Worm (Caenorhabditis elegans): ENCODE measurements around the gene F45H10.5.
A peak's percentile ranks its signal among the peaks of the same experiment; 100 is the strongest.

F45H10.5 gene

DNA sequence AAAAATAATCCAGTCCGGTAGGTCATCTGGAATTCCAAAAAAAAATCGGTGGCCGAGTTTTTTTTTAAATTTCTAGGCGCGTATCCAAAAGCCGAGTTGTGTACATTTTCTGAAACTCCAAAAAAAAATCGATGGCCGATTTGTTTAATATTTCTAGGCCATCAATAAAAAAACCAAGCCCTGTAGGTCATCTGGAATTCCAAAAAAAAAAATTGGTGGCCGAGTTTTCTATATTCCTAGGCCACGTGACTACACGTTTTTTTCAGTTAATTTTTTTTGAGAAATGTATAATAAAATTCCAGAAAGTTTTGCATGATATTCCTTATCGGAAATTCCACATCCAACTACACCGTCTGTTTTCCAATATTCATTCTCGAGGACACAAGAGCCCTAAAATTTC lies 15.9 kb downstream of the F45H10.5 start, which contains the start of gene sre-45:
Gene sre-45, plus strand, starts transcription at position 301 of the 400 bp plus-strand sequence.
- TF ChIP-seq nhr-84 (tag; optimal IDR thresholded peaks at IDR 0.05) (no peak), hlh-17 (GFP tag; optimal IDR thresholded peaks at IDR 0.05; ENCODE audit: borderline replicate concordance) (no peak), efl-1 (optimal IDR thresholded peaks at IDR 0.05) (no peak), efl-1 (GFP tag; optimal IDR thresholded peaks at IDR 0.05 in 1 of 2) (no peak), nhr-12 (tag; optimal IDR thresholded peaks at IDR 0.05) (no peak), C34B4.2 (tag; optimal IDR thresholded peaks at IDR 0.05) (no peak), nhr-20 (tag; optimal IDR thresholded peaks at IDR 0.05) (no peak), unc-86 (tag; optimal IDR thresholded peaks at IDR 0.05) (no peak), ets-5 (GFP tag; IDR thresholded peaks at IDR 0.05) (no peak), nhr-90 (tag; optimal IDR thresholded peaks at IDR 0.05; ENCODE audit: poor library complexity) (no peak), pag-3 (tag; optimal IDR thresholded peaks at IDR 0.05; ENCODE audit: borderline replicate concordance, insufficient read depth) (no peak), aly-2 (tag; optimal IDR thresholded peaks at IDR 0.05) (no peak), mef-2 (tag; optimal IDR thresholded peaks at IDR 0.05) (no peak), sup-37 (GFP tag; optimal IDR thresholded peaks at IDR 0.05) (no peak), aha-1 (tag; optimal IDR thresholded peaks at IDR 0.05) (no peak), nhr-28 (tag; optimal IDR thresholded peaks at IDR 0.05) (no peak), tbx-2 (tag; optimal IDR thresholded peaks at IDR 0.05) (no peak), fkh-10 (GFP tag; optimal IDR thresholded peaks at IDR 0.05) (no peak), nhr-11 (tag; optimal IDR thresholded peaks at IDR 0.05) (no peak), zag-1 (tag; optimal IDR thresholded peaks at IDR 0.05) (no peak)

DNA sequence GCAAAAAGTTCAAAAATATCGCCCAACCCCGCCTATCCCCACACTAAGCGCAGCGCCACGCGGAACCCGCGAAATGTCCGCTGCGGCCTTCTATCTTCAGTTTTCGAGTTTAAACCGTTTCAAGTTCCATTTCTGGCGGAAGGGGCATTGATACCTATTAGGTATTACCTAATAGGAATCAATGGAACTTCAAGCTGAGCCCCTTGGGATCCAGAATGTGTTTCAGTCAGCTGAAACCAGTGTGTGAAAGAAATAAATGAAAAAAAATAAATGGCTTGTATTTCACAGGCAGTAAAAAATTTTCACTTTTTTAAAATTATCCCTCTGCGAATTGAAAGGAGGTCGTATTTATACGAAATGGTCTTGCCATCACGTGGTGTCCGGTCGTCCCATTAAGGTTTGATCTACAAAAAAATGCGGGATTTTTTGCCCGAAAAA lies 19.5 kb downstream of the F45H10.5 start:
- TF ChIP-seq skn-1 (tag; optimal IDR thresholded peaks at IDR 0.05) (no peak), nhr-28 (tag; optimal IDR thresholded peaks at IDR 0.05) (no peak), efl-1 (optimal IDR thresholded peaks at IDR 0.05) (no peak), efl-1 (GFP tag; optimal IDR thresholded peaks at IDR 0.05 in 1 of 2) (peak in 1 of 2 experiments; percentile 52), nhr-71 (tag; optimal IDR thresholded peaks at IDR 0.05) (peak; percentile 26), pag-3 (tag; optimal IDR thresholded peaks at IDR 0.05; ENCODE audit: borderline replicate concordance, insufficient read depth) (no peak), snpc-4 (tag; optimal IDR thresholded peaks at IDR 0.05) (peak; percentile 93), nhr-47 (tag; optimal IDR thresholded peaks at IDR 0.05) (no peak), pqm-1 (tag; optimal IDR thresholded peaks at IDR 0.05) (no peak), fos-1 (tag; optimal IDR thresholded peaks at IDR 0.05) (no peak), nhr-19 (GFP tag; conservative IDR thresholded peaks at IDR 0.05) (peak; percentile 22), ama-1 (optimal IDR thresholded peaks at IDR 0.05) (no peak)

DNA sequence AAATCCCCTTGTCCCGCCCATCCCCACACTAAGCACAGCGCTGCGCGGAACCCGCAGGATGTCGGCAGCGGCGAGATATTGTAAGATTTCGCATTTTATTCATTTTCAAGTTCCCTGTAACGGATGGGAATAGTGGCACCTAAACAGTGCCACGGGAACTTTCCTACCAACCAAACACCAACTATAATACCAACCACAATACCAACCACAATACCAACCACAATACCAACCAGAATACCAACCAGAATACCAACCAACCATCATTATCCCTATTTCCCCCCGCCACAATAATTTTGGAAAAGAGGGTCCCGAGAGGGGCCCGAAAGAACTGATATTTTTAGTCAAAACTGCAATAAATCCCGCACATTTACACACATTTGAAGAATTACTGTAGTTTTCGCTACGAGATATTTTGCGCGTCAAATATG lies 20.3 kb downstream of the F45H10.5 start:
- TF ChIP-seq nhr-71 (tag; optimal IDR thresholded peaks at IDR 0.05) (no peak), unc-98 (GFP tag; IDR thresholded peaks at IDR 0.05) (no peak), dpl-1 (GFP tag; optimal IDR thresholded peaks at IDR 0.05) (no peak), Y116A8C.19 (tag; optimal IDR thresholded peaks at IDR 0.05; ENCODE audit: borderline replicate concordance) (no peak), snpc-4 (tag; optimal IDR thresholded peaks at IDR 0.05) (peak; percentile 92), ceh-8 (GFP tag; optimal IDR thresholded peaks at IDR 0.05) (no peak), nhr-90 (tag; optimal IDR thresholded peaks at IDR 0.05; ENCODE audit: poor library complexity) (no peak), tbx-2 (tag; optimal IDR thresholded peaks at IDR 0.05) (no peak), unc-30 (tag; optimal IDR thresholded peaks at IDR 0.05) (no peak), nhr-12 (tag; optimal IDR thresholded peaks at IDR 0.05) (no peak), pqm-1 (tag; optimal IDR thresholded peaks at IDR 0.05) (no peak), ceh-82 (tag; optimal IDR thresholded peaks at IDR 0.05) (no peak), nhr-85 (tag) (peak; percentile 68), hpl-2 (GFP tag; optimal IDR thresholded peaks at IDR 0.05) (no peak), nhr-77 (tag; optimal IDR thresholded peaks at IDR 0.05) (no peak), efl-1 (optimal IDR thresholded peaks at IDR 0.05) (no peak), efl-1 (GFP tag; optimal IDR thresholded peaks at IDR 0.05 in 1 of 2) (peak in 1 of 2 experiments; percentile 47), fkh-8 (tag; optimal IDR thresholded peaks at IDR 0.05) (no peak)

DNA sequence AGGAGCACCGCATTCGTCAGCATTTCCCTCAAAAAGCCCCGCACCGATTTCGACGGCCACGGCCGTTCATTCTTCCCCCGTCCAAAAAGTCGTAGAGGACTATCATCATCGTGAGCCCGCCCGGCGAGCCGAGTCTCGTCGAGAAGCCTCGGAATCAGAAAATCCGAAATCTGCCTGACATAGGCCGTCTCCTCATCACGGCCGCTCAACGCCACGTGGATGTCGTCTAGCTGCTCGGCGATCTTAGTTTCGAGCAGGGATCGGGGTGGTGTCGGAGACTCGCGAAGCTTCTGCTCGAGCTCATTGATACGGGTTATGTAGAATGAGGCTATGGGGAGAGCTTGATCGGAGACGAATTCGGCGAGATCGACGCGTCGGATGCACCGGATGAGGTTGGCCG lies 27.5 kb downstream of the F45H10.5 start:
- TF ChIP-seq fos-1 (tag; optimal IDR thresholded peaks at IDR 0.05) = no peak
- no peak for TF ChIP-seq dsc-1 (tag; optimal IDR thresholded peaks at IDR 0.05)
- TF ChIP-seq jun-1 (tag; optimal IDR thresholded peaks at IDR 0.05) = no peak
- TF ChIP-seq isw-1 (GFP tag; IDR thresholded peaks at IDR 0.05) = no peak
- TF ChIP-seq aha-1 (tag; optimal IDR thresholded peaks at IDR 0.05) = no peak
- TF ChIP-seq lin-35 (GFP tag; optimal IDR thresholded peaks at IDR 0.05) = no peak
